Fruit fly (Drosophila melanogaster) whole organism, embryonic: ENCODE measurements around the gene CG42232.

ENCODE experiments used
- B-H2 ChIP-seq: fragments of 200-800 bp; sonication (Bioruptor generic); optimal IDR thresholded peaks from 2 replicates; lab custom pipeline; 2018; ENCODE audit warnings: missing biosample characterization, mild to moderate bottlenecking, missing genetic modification characterization
- Blimp-1 ChIP-seq: fragments of 200-800 bp; sonication (Bioruptor generic); optimal IDR thresholded peaks from 3 replicates; lab custom pipeline; 2018; ENCODE audit warnings: missing biosample characterization, missing genetic modification characterization, mild to moderate bottlenecking, moderate library complexity, missing genetic modification reagents
- CG10209 ChIP-seq: fragments of 200-800 bp; sonication (Bioruptor generic); optimal IDR thresholded peaks from 3 replicates; lab custom pipeline; 2017; ENCODE audit warnings: missing biosample characterization, mild to moderate bottlenecking, missing genetic modification characterization, missing genetic modification reagents
- CG12155 ChIP-seq: fragments of 200-800 bp; sonication (Bioruptor generic); optimal IDR thresholded peaks from 3 replicates; lab custom pipeline; 2016; ENCODE audit warnings: missing biosample characterization, missing genetic modification characterization
- CG12299 ChIP-seq: fragments of 200-800 bp; sonication (Bioruptor generic); optimal IDR thresholded peaks from 2 replicates; lab custom pipeline; 2018; ENCODE audit warnings: missing biosample characterization, mild to moderate bottlenecking, missing genetic modification characterization
- CG12659 ChIP-seq: fragments of 200-800 bp; sonication (Bioruptor generic); optimal IDR thresholded peaks from 3 replicates; lab custom pipeline; 2017; ENCODE audit warnings: mild to moderate bottlenecking, missing biosample characterization, missing genetic modification reagents, missing genetic modification characterization
- CG13424 ChIP-seq: fragments of 200-800 bp; sonication (Bioruptor generic); optimal IDR thresholded peaks from 2 replicates; lab custom pipeline; 2019; ENCODE audit warnings: missing biosample characterization, mild to moderate bottlenecking, missing genetic modification characterization, moderate library complexity
- CG13894 ChIP-seq: fragments of 200-800 bp; sonication (Bioruptor generic); optimal IDR thresholded peaks from 3 replicates; lab custom pipeline; 2018; ENCODE audit warnings: missing biosample characterization, mild to moderate bottlenecking, missing genetic modification characterization, moderate library complexity
- CG15696 ChIP-seq: fragments of 200-800 bp; sonication (Bioruptor generic); optimal IDR thresholded peaks from 2 replicates; lab custom pipeline; 2019; ENCODE audit warnings: missing biosample characterization, mild to moderate bottlenecking, missing genetic modification characterization, moderate library complexity
- CG17361 ChIP-seq: fragments of 200-800 bp; sonication (Bioruptor generic); IDR thresholded peaks from 3 replicates; pipeline ENCODE4 v1.3.6; 2022; ENCODE audit warnings: missing biosample characterization, missing genetic modification characterization
- CG17385 ChIP-seq: fragments of 200-800 bp; sonication (Bioruptor generic); optimal IDR thresholded peaks from 3 replicates; lab custom pipeline; 2018; ENCODE audit warnings: missing biosample characterization, mild to moderate bottlenecking, missing genetic modification characterization
- CG17829 ChIP-seq: fragments of 200-800 bp; optimal IDR thresholded peaks from 2 replicates; lab custom pipeline; 2019; ENCODE audit warnings: missing biosample characterization, mild to moderate bottlenecking, missing genetic modification characterization, moderate library complexity
- CG18262 ChIP-seq: fragments of 200-800 bp; optimal IDR thresholded peaks from 3 replicates; lab custom pipeline; 2019; ENCODE audit warnings: missing biosample characterization, mild to moderate bottlenecking, missing genetic modification characterization, moderate library complexity
- CG1832 ChIP-seq: fragments of 200-800 bp; sonication (Bioruptor generic); optimal IDR thresholded peaks from 2 replicates; lab custom pipeline; 2017; ENCODE audit warnings: missing biosample characterization, mild to moderate bottlenecking, missing genetic modification characterization, inconsistent platforms
- CG2129 ChIP-seq: fragments of 200-800 bp; sonication (Bioruptor generic); IDR thresholded peaks from 2 replicates; pipeline ENCODE4 v1.3.6; 2022; ENCODE audit warnings: missing biosample characterization, missing genetic modification characterization; ENCODE audit not compliant: partially characterized antibody
- CG2678 ChIP-seq: fragments of 200-800 bp; sonication (Bioruptor generic); optimal IDR thresholded peaks from 3 replicates; lab custom pipeline; 2019; ENCODE audit warnings: missing biosample characterization, mild to moderate bottlenecking, missing genetic modification characterization, moderate library complexity
- CG32767 ChIP-seq: fragments of 200-800 bp; sonication (Bioruptor generic); IDR thresholded peaks from 2 replicates; pipeline ENCODE4 v1.3.6; 2022; ENCODE audit warnings: missing biosample characterization, missing genetic modification characterization
- CG34376 ChIP-seq: fragments of 200-800 bp; sonication (Bioruptor generic); optimal IDR thresholded peaks from 2 replicates; lab custom pipeline; 2018; ENCODE audit warnings: missing biosample characterization, mild to moderate bottlenecking, missing genetic modification characterization
- CG6654 ChIP-seq: fragments of 200-800 bp; sonication (Bioruptor generic); optimal IDR thresholded peaks from 2 replicates; lab custom pipeline; 2017; ENCODE audit warnings: missing biosample characterization, mild to moderate bottlenecking, missing genetic modification characterization
- CG6689 ChIP-seq: fragments of 200-800 bp; sonication (Bioruptor generic); IDR thresholded peaks from 2 replicates; pipeline ENCODE4 v1.3.6; 2022; ENCODE audit warnings: missing biosample characterization, missing genetic modification characterization
- CG6813 ChIP-seq: fragments of 200-800 bp; sonication (Bioruptor generic); optimal IDR thresholded peaks from 2 replicates; lab custom pipeline; 2017; ENCODE audit warnings: missing biosample characterization, missing genetic modification characterization, mild to moderate bottlenecking, moderate library complexity, missing genetic modification reagents
- CG7928 ChIP-seq: fragments of 200-800 bp; sonication (Bioruptor generic); optimal IDR thresholded peaks from 2 replicates; lab custom pipeline; 2017; ENCODE audit warnings: missing biosample characterization, mild to moderate bottlenecking, missing genetic modification characterization
- CG9817 ChIP-seq: fragments of 200-800 bp; sonication (Bioruptor generic); optimal IDR thresholded peaks from 2 replicates; lab custom pipeline; 2018; ENCODE audit warnings: missing biosample characterization, mild to moderate bottlenecking, missing genetic modification characterization, moderate library complexity
- CG9932 ChIP-seq: fragments of 200-800 bp; sonication (Bioruptor generic); IDR thresholded peaks from 2 replicates; pipeline ENCODE4 v1.3.6; 2022; ENCODE audit warnings: missing biosample characterization, missing genetic modification characterization
- Fer3 ChIP-seq: fragments of 200-800 bp; sonication (Bioruptor generic); optimal IDR thresholded peaks from 2 replicates; lab custom pipeline; 2018; ENCODE audit warnings: missing biosample characterization, mild to moderate bottlenecking, missing genetic modification characterization, moderate library complexity
- Hand ChIP-seq: fragments of 200-800 bp; sonication (Bioruptor generic); optimal IDR thresholded peaks from 2 replicates; lab custom pipeline; 2017; ENCODE audit warnings: mild to moderate bottlenecking, missing biosample characterization, missing genetic modification reagents, missing genetic modification characterization
- Hmr ChIP-seq: fragments of 200-800 bp; sonication (Bioruptor generic); optimal IDR thresholded peaks from 3 replicates; lab custom pipeline; 2017; ENCODE audit warnings: mild to moderate bottlenecking, missing biosample characterization, missing genetic modification reagents, missing genetic modification characterization
- Hr51 ChIP-seq, 2 experiments: fragments of 200-800 bp; sonication (Bioruptor generic); optimal IDR thresholded peaks; 2 replicates in 1 of 2; 3 replicates in 1 of 2; lab custom pipeline; 2016 to 2018; ENCODE audit warnings: missing biosample characterization in 2 of 2, missing genetic modification characterization in 2 of 2, mild to moderate bottlenecking in 1 of 2, moderate library complexity in 1 of 2
- Nf-YC ChIP-seq: fragments of 200-800 bp; optimal IDR thresholded peaks from 3 replicates; lab custom pipeline; 2019; ENCODE audit warnings: missing biosample characterization, mild to moderate bottlenecking, missing genetic modification characterization, moderate library complexity
- Xrp1 ChIP-seq: fragments of 200-800 bp; sonication (Bioruptor generic); IDR thresholded peaks from 2 replicates; pipeline ENCODE4 v1.3.6; 2022; ENCODE audit warnings: missing biosample characterization, missing genetic modification characterization
- amos ChIP-seq: fragments of 200-800 bp; sonication (Bioruptor generic); IDR thresholded peaks from 2 replicates; pipeline ENCODE4 v1.3.6; 2022; ENCODE audit warnings: missing biosample characterization, missing genetic modification characterization; ENCODE audit not compliant: partially characterized antibody
- chif ChIP-seq, 2 experiments: fragments of 200-800 bp; sonication (Bioruptor generic); optimal IDR thresholded peaks; 3 replicates each; lab custom pipeline; 2016; ENCODE audit warnings: missing biosample characterization in 2 of 2, missing genetic modification characterization in 2 of 2
- crol ChIP-seq: fragments of 200-800 bp; sonication (Bioruptor generic); IDR thresholded peaks from 2 replicates; pipeline ENCODE4 v1.3.6; 2022; ENCODE audit warnings: missing biosample characterization, missing genetic modification characterization
- gem ChIP-seq: fragments of 200-800 bp; sonication (Bioruptor generic); optimal IDR thresholded peaks from 2 replicates; lab custom pipeline; 2019; ENCODE audit warnings: missing biosample characterization, mild to moderate bottlenecking, missing genetic modification characterization, moderate library complexity
- hbn ChIP-seq: fragments of 200-800 bp; sonication (Bioruptor generic); IDR thresholded peaks from 2 replicates; pipeline ENCODE4 v1.3.6; 2022; ENCODE audit warnings: missing biosample characterization, missing genetic modification characterization; ENCODE audit not compliant: partially characterized antibody
- her ChIP-seq: fragments of 200-800 bp; sonication (Bioruptor generic); optimal IDR thresholded peaks from 2 replicates; lab custom pipeline; 2016; ENCODE audit warnings: missing biosample characterization, missing genetic modification characterization
- hkb ChIP-seq, 2 experiments: fragments of 200-800 bp in 1 of 2; fragments of >200 bp in 1 of 2; sonication (Bioruptor generic) in 1 of 2; IDR thresholded peaks in 1 of 2; optimal IDR thresholded peaks in 1 of 2; 2 replicates each; pipeline versions ENCODE4 v1.3.6 to Lab custom; 2017 to 2022; ENCODE audit warnings: missing biosample characterization in 1 of 2, missing genetic modification characterization in 1 of 2
- jumu ChIP-seq: fragments of 200-800 bp; sonication (Bioruptor generic); optimal IDR thresholded peaks from 3 replicates; lab custom pipeline; 2016; ENCODE audit warnings: missing biosample characterization, missing genetic modification characterization
- mirr ChIP-seq: fragments of 200-800 bp; sonication (Bioruptor generic); optimal IDR thresholded peaks from 3 replicates; lab custom pipeline; 2018; ENCODE audit warnings: missing biosample characterization, mild to moderate bottlenecking, missing genetic modification characterization
- nmo ChIP-seq: fragments of 200-800 bp; sonication (Bioruptor generic); optimal IDR thresholded peaks from 2 replicates; lab custom pipeline; 2018; ENCODE audit warnings: missing biosample characterization, mild to moderate bottlenecking, missing genetic modification characterization, moderate library complexity
- peb ChIP-seq: fragments of 200-800 bp; sonication (Bioruptor generic); IDR thresholded peaks from 2 replicates; pipeline ENCODE4 v1.3.6; 2022; ENCODE audit warnings: missing biosample characterization, missing genetic modification characterization
- phol ChIP-seq: fragments of 200-800 bp; sonication (Bioruptor generic); optimal IDR thresholded peaks from 3 replicates; lab custom pipeline; 2018; ENCODE audit warnings: missing biosample characterization, mild to moderate bottlenecking, missing genetic modification characterization, moderate library complexity
- pros ChIP-seq: fragments of 200-800 bp; sonication (Bioruptor generic); optimal IDR thresholded peaks from 3 replicates; lab custom pipeline; 2019; ENCODE audit warnings: missing biosample characterization, mild to moderate bottlenecking, missing genetic modification characterization, moderate library complexity
- sug ChIP-seq: fragments of 200-800 bp; optimal IDR thresholded peaks from 2 replicates; lab custom pipeline; 2019; ENCODE audit warnings: missing biosample characterization, mild to moderate bottlenecking, missing genetic modification characterization, moderate library complexity
- tgo ChIP-seq: fragments of 200-800 bp; sonication (Bioruptor generic); IDR thresholded peaks from 3 replicates; pipeline ENCODE4 v1.3.6; 2022; ENCODE audit warnings: missing biosample characterization, missing genetic modification characterization
- trh ChIP-seq: fragments of 200-800 bp; sonication (Bioruptor generic); optimal IDR thresholded peaks from 2 replicates; lab custom pipeline; 2016; ENCODE audit warnings: missing biosample characterization, missing genetic modification characterization
- unpg ChIP-seq: fragments of 200-800 bp; sonication (Bioruptor generic); optimal IDR thresholded peaks from 3 replicates; lab custom pipeline; 2018; ENCODE audit warnings: missing biosample characterization, mild to moderate bottlenecking, missing genetic modification characterization, moderate library complexity
- vfl ChIP-seq: fragments of 200-800 bp; sonication (Bioruptor generic); optimal IDR thresholded peaks from 2 replicates; lab custom pipeline; 2016; ENCODE audit warnings: missing biosample characterization, missing genetic modification characterization

Gene CG42232

dm6 chr3R:16476472-16476871 lies 7.0 kb upstream of the CG42232 start (continued):
- TF ChIP-seq nmo (peak; percentile 22), CG6654 (no peak), crol (GFP tag; lab: Robert Waterston, UW) (no peak), sug (peak; percentile 28), Hmr (GFP tag; lab: Kevin White, UChicago) (peak; percentile 69), CG32767 (GFP tag; lab: Robert Waterston, UW) (no peak), amos (GFP tag; lab: Robert Waterston, UW) (no peak), CG17361 (GFP tag; lab: Robert Waterston, UW) (peak; percentile 24; the same call in 1 of the 3 replicates), CG12659 (GFP tag; lab: Kevin White, UChicago) (peak; percentile 23), CG10209 (peak; percentile 7), Blimp-1 (GFP tag; lab: Kevin White, UChicago) (peak; percentile 26), CG18262 (peak; percentile 49), Xrp1 (GFP tag; lab: Robert Waterston, UW) (peak; percentile 45; the same call in 1 of the 2 replicates), Hr51 (GFP tag; optimal IDR thresholded peaks at IDR 0.05; lab: Kevin White, UChicago) (peak in 1 of 2 experiments; percentile 37), pros (GFP tag; lab: Kevin White, UChicago) (no peak), hkb (optimal IDR thresholded peaks at IDR 0.05; lab: Kevin White, UChicago) (no peak), hkb (GFP tag; IDR thresholded peaks at IDR 0.05; lab: Robert Waterston, UW) (peak; percentile 56), unpg (GFP tag; lab: Kevin White, UChicago) (peak; percentile 48), chif (GFP tag; optimal IDR thresholded peaks at IDR 0.05; lab: Kevin White, UChicago) (no peak), B-H2 (GFP tag; lab: Kevin White, UChicago) (peak; percentile 35), gem (tag; lab: Kevin White, UChicago) (peak; percentile 63), mirr (peak; percentile 17), CG12155 (GFP tag; lab: Kevin White, UChicago) (peak; percentile 7), CG1832 (GFP tag; lab: Kevin White, UChicago) (no peak), tgo (GFP tag; lab: Robert Waterston, UW) (0 out of 3 replicates have a peak, but pooled peaks have one; percentile 30), hbn (GFP tag; lab: Robert Waterston, UW) (no peak), CG9932 (GFP tag; lab: Robert Waterston, UW) (peak; percentile 19; the same call in 1 of the 2 replicates), CG34376 (GFP tag; lab: Kevin White, UChicago) (peak; percentile 64), CG17829 (peak; percentile 29), CG17385 (GFP tag; lab: Kevin White, UChicago) (peak; percentile 17), vfl (GFP tag; lab: Kevin White, UChicago) (no peak), peb (GFP tag; lab: Robert Waterston, UW) (no peak), CG2129 (GFP tag; lab: Robert Waterston, UW) (no peak), CG6813 (GFP tag; lab: Kevin White, UChicago) (peak; percentile 15), CG13424 (peak; percentile 59), her (no peak), Fer3 (tag; lab: Kevin White, UChicago) (peak; percentile 43), CG7928 (GFP tag; lab: Kevin White, UChicago) (peak; percentile 71), CG15696 (tag; lab: Kevin White, UChicago) (peak; percentile 58), CG13894 (tag; lab: Kevin White, UChicago) (peak; percentile 64), phol (tag; lab: Kevin White, UChicago) (peak; percentile 18), CG12299 (peak; percentile 49), CG6689 (GFP tag; lab: Robert Waterston, UW) (peak; percentile 36; the same call in 1 of the 2 replicates), Nf-YC (tag; lab: Kevin White, UChicago) (peak; percentile 21), Hand (GFP tag; lab: Kevin White, UChicago) (peak; percentile 50), CG2678 (peak; percentile 75), jumu (GFP tag; lab: Kevin White, UChicago) (no peak), trh (no peak), CG9817 (peak; percentile 25)
